Fruit fly (Drosophila melanogaster) whole organism, embryonic: Measurements from ENCODE around the gene RpS14a.

Experiments used
- Abd-B ChIP-seq: fragments of 200-800 bp; sonication (Bioruptor generic); optimal IDR thresholded peaks from 2 replicates; lab custom pipeline; 2018; ENCODE audit warnings: missing biosample characterization, mild to moderate bottlenecking, missing genetic modification characterization, moderate library complexity
- Atf3 ChIP-seq: fragments of 200-800 bp; sonication (Bioruptor generic); optimal IDR thresholded peaks from 3 replicates; lab custom pipeline; 2016; ENCODE audit warnings: missing biosample characterization, missing genetic modification characterization
- Atf6 ChIP-seq: fragments of 200-800 bp; sonication (Bioruptor generic); IDR thresholded peaks from 2 replicates; pipeline ENCODE4 v1.3.6; 2022; ENCODE audit warnings: missing biosample characterization, missing genetic modification characterization
- CG10321 ChIP-seq: fragments of 200-800 bp; sonication (Bioruptor generic); IDR thresholded peaks from 2 replicates; pipeline ENCODE4 v1.3.6; 2022; ENCODE audit warnings: missing biosample characterization, missing genetic modification characterization
- CG10959 ChIP-seq: fragments of 200-800 bp; sonication (Bioruptor generic); IDR thresholded peaks from 2 replicates; pipeline ENCODE4 v1.3.6; 2022; ENCODE audit warnings: missing biosample characterization, missing genetic modification characterization
- CG12391 ChIP-seq: fragments of 200-800 bp; sonication (Bioruptor generic); optimal IDR thresholded peaks from 3 replicates; lab custom pipeline; 2018; ENCODE audit warnings: missing biosample characterization, mild to moderate bottlenecking, missing genetic modification characterization, moderate library complexity
- CG12942 ChIP-seq: fragments of 200-800 bp; sonication (Bioruptor generic); optimal IDR thresholded peaks from 3 replicates; lab custom pipeline; 2016; ENCODE audit warnings: missing biosample characterization, missing genetic modification characterization
- CG13624 ChIP-seq: fragments of 200-800 bp; sonication (Bioruptor generic); optimal IDR thresholded peaks from 2 replicates; lab custom pipeline; 2016; ENCODE audit warnings: missing biosample characterization, missing genetic modification characterization
- CG1602 ChIP-seq: fragments of 200-800 bp; sonication (Bioruptor generic); optimal IDR thresholded peaks from 3 replicates; lab custom pipeline; 2016; ENCODE audit warnings: missing biosample characterization, missing genetic modification characterization
- CG16779 ChIP-seq: fragments of 200-800 bp; sonication (Bioruptor generic); IDR thresholded peaks from 2 replicates; pipeline ENCODE4 v1.3.6; 2022; ENCODE audit warnings: missing biosample characterization, missing genetic modification characterization
- CG16815 ChIP-seq: fragments of 200-800 bp; sonication (Bioruptor generic); optimal IDR thresholded peaks from 3 replicates; lab custom pipeline; 2017; ENCODE audit warnings: missing biosample characterization, mild to moderate bottlenecking, missing genetic modification characterization
- CG16863 ChIP-seq: fragments of 200-800 bp; sonication (Bioruptor generic); optimal IDR thresholded peaks from 3 replicates; lab custom pipeline; 2016; ENCODE audit warnings: missing biosample characterization, missing genetic modification characterization
- CG17612 ChIP-seq: fragments of 200-800 bp; sonication (Bioruptor generic); IDR thresholded peaks from 2 replicates; pipeline ENCODE4 v1.3.6; 2022; ENCODE audit warnings: missing biosample characterization, missing genetic modification characterization
- CG2712 ChIP-seq: fragments of 200-800 bp; optimal IDR thresholded peaks from 3 replicates; lab custom pipeline; 2019; ENCODE audit warnings: missing biosample characterization, mild to moderate bottlenecking, missing genetic modification characterization, moderate library complexity
- CG30020 ChIP-seq: fragments of 200-800 bp; optimal IDR thresholded peaks from 2 replicates; lab custom pipeline; 2019; ENCODE audit warnings: missing biosample characterization, mild to moderate bottlenecking, missing genetic modification characterization, moderate library complexity
- CG31365 ChIP-seq: fragments of 200-800 bp; sonication (Bioruptor generic); optimal IDR thresholded peaks from 2 replicates; lab custom pipeline; 2018; ENCODE audit warnings: missing biosample characterization, mild to moderate bottlenecking, missing genetic modification characterization
- CG33213 ChIP-seq: fragments of 200-800 bp; sonication (Bioruptor generic); optimal IDR thresholded peaks from 3 replicates; lab custom pipeline; 2016; ENCODE audit warnings: missing biosample characterization, missing genetic modification characterization
- CG33557 ChIP-seq: fragments of 200-800 bp; sonication (Bioruptor generic); optimal IDR thresholded peaks from 2 replicates; lab custom pipeline; 2019; ENCODE audit warnings: missing biosample characterization, mild to moderate bottlenecking, missing genetic modification characterization, moderate library complexity
- CG3407 ChIP-seq: fragments of 200-800 bp; sonication (Bioruptor generic); optimal IDR thresholded peaks from 2 replicates; lab custom pipeline; 2018; ENCODE audit warnings: missing biosample characterization, mild to moderate bottlenecking, missing genetic modification characterization
- CG3838 ChIP-seq: fragments of 200-800 bp; sonication (Bioruptor generic); optimal IDR thresholded peaks from 3 replicates; lab custom pipeline; 2016; ENCODE audit warnings: missing biosample characterization, missing genetic modification characterization
- CG4328 ChIP-seq: fragments of 200-800 bp; sonication (Bioruptor generic); optimal IDR thresholded peaks from 3 replicates; lab custom pipeline; 2017; ENCODE audit warnings: missing biosample characterization, missing genetic modification reagents, missing genetic modification characterization
- CG4424 ChIP-seq: fragments of 200-800 bp; sonication (Bioruptor generic); optimal IDR thresholded peaks from 3 replicates; lab custom pipeline; 2016; ENCODE audit warnings: missing biosample characterization, missing genetic modification characterization
- CG7963 ChIP-seq: fragments of 200-800 bp; sonication (Bioruptor generic); IDR thresholded peaks from 3 replicates; pipeline ENCODE4 v1.3.6; 2022; ENCODE audit warnings: missing biosample characterization, missing genetic modification characterization; ENCODE audit not compliant: partially characterized antibody
- CG7987 ChIP-seq: fragments of 200-800 bp; sonication (Bioruptor generic); optimal IDR thresholded peaks from 2 replicates; lab custom pipeline; 2018; ENCODE audit warnings: missing biosample characterization, mild to moderate bottlenecking, missing genetic modification characterization, moderate library complexity
- CG9437 ChIP-seq: fragments of 200-800 bp; sonication (Bioruptor generic); optimal IDR thresholded peaks from 2 replicates; lab custom pipeline; 2018; ENCODE audit warnings: missing biosample characterization, mild to moderate bottlenecking, missing genetic modification characterization
- CG9609 ChIP-seq: fragments of 200-800 bp; sonication (Bioruptor generic); optimal IDR thresholded peaks from 3 replicates; lab custom pipeline; 2016; ENCODE audit warnings: missing biosample characterization, missing genetic modification characterization
- CHES-1-like ChIP-seq: fragments of 200-800 bp; sonication (Bioruptor generic); optimal IDR thresholded peaks from 2 replicates; lab custom pipeline; 2016; ENCODE audit warnings: missing biosample characterization, missing genetic modification characterization
- D ChIP-seq, 2 experiments: fragments of 200-800 bp in 1 of 2; fragments of >200 bp in 1 of 2; sonication (Bioruptor generic) in 1 of 2; optimal IDR thresholded peaks; 2 replicates in 1 of 2; 3 replicates in 1 of 2; lab custom pipeline; 2017; ENCODE audit warnings: mild to moderate bottlenecking in 1 of 2, missing biosample characterization in 1 of 2, missing genetic modification characterization in 1 of 2, missing genetic modification reagents in 1 of 2
- Gug ChIP-seq: fragments of 200-800 bp; sonication (Bioruptor generic); IDR thresholded peaks from 4 replicates; pipeline ENCODE4 v1.3.6; 2022; ENCODE audit warnings: missing biosample characterization, missing genetic modification characterization
- H2.0 ChIP-seq: fragments of 200-800 bp; sonication (Bioruptor generic); IDR thresholded peaks from 2 replicates; pipeline ENCODE4 v1.3.6; 2022; ENCODE audit warnings: missing biosample characterization, missing genetic modification characterization
- Hr3 ChIP-seq: fragments of 200-800 bp; sonication (Bioruptor generic); optimal IDR thresholded peaks from 3 replicates; lab custom pipeline; 2016; ENCODE audit warnings: missing biosample characterization, missing genetic modification characterization
- Lhr ChIP-seq: fragments of 200-800 bp; sonication (Bioruptor generic); optimal IDR thresholded peaks from 3 replicates; lab custom pipeline; 2017; ENCODE audit warnings: mild to moderate bottlenecking, missing biosample characterization, missing genetic modification reagents, missing genetic modification characterization
- Max ChIP-seq: fragments of 200-800 bp; sonication (Bioruptor generic); optimal IDR thresholded peaks from 2 replicates; lab custom pipeline; 2016; ENCODE audit warnings: missing biosample characterization, mild to moderate bottlenecking, missing genetic modification characterization
- NfI ChIP-seq: fragments of 200-800 bp; sonication (Bioruptor generic); optimal IDR thresholded peaks from 3 replicates; lab custom pipeline; 2018; ENCODE audit warnings: missing biosample characterization, mild to moderate bottlenecking, missing genetic modification characterization, moderate library complexity
- Rfx ChIP-seq: fragments of 200-800 bp; sonication (Bioruptor generic); IDR thresholded peaks from 2 replicates; pipeline ENCODE4 v1.3.6; 2022; ENCODE audit warnings: missing biosample characterization, missing genetic modification characterization
- Spps ChIP-seq: fragments of 200-800 bp; sonication (Bioruptor generic); optimal IDR thresholded peaks from 2 replicates; lab custom pipeline; 2018; ENCODE audit warnings: missing biosample characterization, mild to moderate bottlenecking, missing genetic modification characterization
- Xbp1 ChIP-seq: fragments of 200-800 bp; sonication (Bioruptor generic); optimal IDR thresholded peaks from 3 replicates; lab custom pipeline; 2016; ENCODE audit warnings: missing biosample characterization, mild to moderate bottlenecking, missing genetic modification characterization
- bbx ChIP-seq: fragments of 200-800 bp; sonication (Bioruptor generic); IDR thresholded peaks from 2 replicates; pipeline ENCODE4 v1.3.6; 2022; ENCODE audit warnings: missing biosample characterization, missing genetic modification characterization; ENCODE audit not compliant: partially characterized antibody
- bsh ChIP-seq, 2 experiments: fragments of 200-800 bp; sonication (Bioruptor generic); optimal IDR thresholded peaks; 2 replicates each; lab custom pipeline; 2017 to 2018; ENCODE audit warnings: mild to moderate bottlenecking in 2 of 2, missing biosample characterization in 2 of 2, missing genetic modification characterization in 2 of 2, moderate library complexity in 1 of 2
- chinmo ChIP-seq: fragments of 200-800 bp; sonication (Bioruptor generic); IDR thresholded peaks from 4 replicates; pipeline ENCODE4 v1.3.6; 2022; ENCODE audit warnings: missing biosample characterization, missing genetic modification characterization; ENCODE audit not compliant: partially characterized antibody
- dati ChIP-seq: fragments of 200-800 bp; sonication (Bioruptor generic); IDR thresholded peaks from 2 replicates; pipeline ENCODE4 v1.3.6; 2022; ENCODE audit warnings: missing biosample characterization, missing genetic modification characterization
- ems ChIP-seq: fragments of 200-800 bp; sonication (Bioruptor generic); optimal IDR thresholded peaks from 3 replicates; lab custom pipeline; 2016; ENCODE audit warnings: missing biosample characterization, missing genetic modification characterization
- fd3F ChIP-seq: fragments of 200-800 bp; sonication (Bioruptor generic); optimal IDR thresholded peaks from 2 replicates; lab custom pipeline; 2018; ENCODE audit warnings: missing biosample characterization, mild to moderate bottlenecking, missing genetic modification characterization, moderate library complexity
- ftz-f1 ChIP-seq: fragments of 200-800 bp; sonication (Bioruptor generic); optimal IDR thresholded peaks from 2 replicates; lab custom pipeline; 2016; ENCODE audit warnings: missing biosample characterization, missing genetic modification characterization
- jing ChIP-seq: fragments of 200-800 bp; sonication (Bioruptor generic); optimal IDR thresholded peaks from 2 replicates; lab custom pipeline; 2018; ENCODE audit warnings: missing biosample characterization, mild to moderate bottlenecking, missing genetic modification characterization
- jumu ChIP-seq: fragments of 200-800 bp; sonication (Bioruptor generic); optimal IDR thresholded peaks from 3 replicates; lab custom pipeline; 2016; ENCODE audit warnings: missing biosample characterization, missing genetic modification characterization
- kni ChIP-seq: fragments of 200-800 bp; sonication (Bioruptor generic); optimal IDR thresholded peaks from 3 replicates; lab custom pipeline; 2017; ENCODE audit warnings: mild to moderate bottlenecking, missing biosample characterization, missing genetic modification reagents, missing genetic modification characterization
- lov ChIP-seq, 2 experiments: fragments of 200-800 bp in 1 of 2; fragments of >200 bp in 1 of 2; sonication (Bioruptor generic) in 1 of 2; IDR thresholded peaks in 1 of 2; optimal IDR thresholded peaks in 1 of 2; 2 replicates in 1 of 2; 3 replicates in 1 of 2; pipeline versions ENCODE4 v1.3.6 to Lab custom; 2017 to 2022; ENCODE audit warnings: missing biosample characterization in 1 of 2, missing genetic modification characterization in 1 of 2
- shn ChIP-seq: fragments of 200-800 bp; sonication (Bioruptor generic); optimal IDR thresholded peaks from 3 replicates; lab custom pipeline; 2016; ENCODE audit warnings: missing biosample characterization, missing genetic modification characterization
- sob ChIP-seq: fragments of 200-800 bp; sonication (Bioruptor generic); IDR thresholded peaks from 2 replicates; pipeline ENCODE4 v1.3.6; 2022; ENCODE audit warnings: missing biosample characterization, missing genetic modification characterization
- trem ChIP-seq: fragments of 200-800 bp; optimal IDR thresholded peaks from 3 replicates; lab custom pipeline; 2019; ENCODE audit warnings: missing biosample characterization, mild to moderate bottlenecking, missing genetic modification characterization, moderate library complexity

The RpS14a gene

dm6 chrX:7892539-7892899 lies 41.0 kb upstream of the RpS14a start (continued):
- TF ChIP-seq Max (GFP tag; lab: Kevin White, UChicago) (no peak), lov (optimal IDR thresholded peaks at IDR 0.05; lab: Kevin White, UChicago) (no peak), lov (GFP tag; IDR thresholded peaks at IDR 0.05; lab: Robert Waterston, UW) (no peak), CG17612 (GFP tag; lab: Robert Waterston, UW) (no peak), CG3407 (GFP tag; lab: Kevin White, UChicago) (no peak), jumu (GFP tag; lab: Kevin White, UChicago) (no peak), Lhr (GFP tag; lab: Kevin White, UChicago) (no peak), CG9437 (GFP tag; lab: Kevin White, UChicago) (no peak), CG2712 (tag; lab: Kevin White, UChicago) (peak; percentile 4), Atf6 (GFP tag; lab: Robert Waterston, UW) (no peak), CG10321 (GFP tag; lab: Robert Waterston, UW) (no peak), D (optimal IDR thresholded peaks at IDR 0.05; lab: Kevin White, UChicago) (no peak), D (GFP tag; optimal IDR thresholded peaks at IDR 0.05; lab: Kevin White, UChicago) (peak; percentile 13), CG10959 (GFP tag; lab: Robert Waterston, UW) (no peak), CG7987 (GFP tag; lab: Kevin White, UChicago) (no peak), CG16779 (GFP tag; lab: Robert Waterston, UW) (no peak), sob (GFP tag; lab: Robert Waterston, UW) (no peak), CG7963 (GFP tag; lab: Robert Waterston, UW) (no peak), CG4424 (GFP tag; lab: Kevin White, UChicago) (no peak), CG9609 (GFP tag; lab: Kevin White, UChicago) (no peak), jing (GFP tag; lab: Kevin White, UChicago) (no peak), Rfx (GFP tag; lab: Robert Waterston, UW) (no peak), Hr3 (no peak), Spps (no peak), Gug (GFP tag; lab: Robert Waterston, UW) (no peak), CG3838 (GFP tag; lab: Kevin White, UChicago) (no peak), CG1602 (GFP tag; lab: Kevin White, UChicago) (no peak), Abd-B (no peak), ftz-f1 (no peak), CG16863 (GFP tag; lab: Kevin White, UChicago) (no peak), H2.0 (no peak), dati (no peak), fd3F (GFP tag; lab: Kevin White, UChicago) (no peak), bbx (no peak), CHES-1-like (GFP tag; lab: Kevin White, UChicago) (no peak), CG12391 (tag; lab: Kevin White, UChicago) (peak; percentile 30), CG13624 (GFP tag; lab: Kevin White, UChicago) (no peak), Xbp1 (GFP tag; lab: Kevin White, UChicago) (no peak), CG33213 (GFP tag; lab: Kevin White, UChicago) (no peak), ems (GFP tag; lab: Kevin White, UChicago) (no peak), trem (tag; lab: Kevin White, UChicago) (no peak), NfI (GFP tag; lab: Kevin White, UChicago) (no peak), CG4328 (GFP tag; lab: Kevin White, UChicago) (no peak), chinmo (no peak), bsh (GFP tag; optimal IDR thresholded peaks at IDR 0.05; lab: Kevin White, UChicago) (peak; percentile 15 to 23), CG31365 (tag; lab: Kevin White, UChicago) (no peak), CG33557 (peak; percentile 8), CG12942 (GFP tag; lab: Kevin White, UChicago) (no peak), CG30020 (tag; lab: Kevin White, UChicago) (no peak), Atf3 (no peak), kni (GFP tag; lab: Kevin White, UChicago) (no peak), CG16815 (GFP tag; lab: Kevin White, UChicago) (peak; percentile 17), shn (GFP tag; lab: Kevin White, UChicago) (no peak)
